Fruit fly (Drosophila melanogaster): Measurements from ENCODE around the gene Tsp39D.

Tsp39D gene

dm6 chr2L:21370886-21371285 lies 26.5 kb downstream of the Tsp39D start, which contains the start of gene CG8665 (continued):
- TF ChIP-seq Six4 (GFP tag; optimal IDR thresholded peaks at IDR 0.05) (no peak), D (optimal IDR thresholded peaks at IDR 0.05) (no peak), D (GFP tag; optimal IDR thresholded peaks at IDR 0.05) (no peak), CG16863 (GFP tag; optimal IDR thresholded peaks at IDR 0.05) (no peak), HHEX (GFP tag; optimal IDR thresholded peaks at IDR 0.05) (peak; percentile 47), CoRest (tag; optimal IDR thresholded peaks at IDR 0.05) (peak; percentile 56), Dip3 (GFP tag; optimal IDR thresholded peaks at IDR 0.05) (peak; percentile 38), ham (GFP tag; IDR thresholded peaks at IDR 0.05) (no peak), gro (GFP tag; optimal IDR thresholded peaks at IDR 0.05) (peak; percentile 67), CG43689 (GFP tag; IDR thresholded peaks at IDR 0.05) (no peak), Dfd (GFP tag; optimal IDR thresholded peaks at IDR 0.05) (no peak), prd (optimal IDR thresholded peaks at IDR 0.05) (no peak), prd (GFP tag; IDR thresholded peaks at IDR 0.05) (no peak), CG17612 (GFP tag; IDR thresholded peaks at IDR 0.05) (no peak), Sry-δ (GFP tag; optimal IDR thresholded peaks at IDR 0.05) (no peak), knrl (GFP tag; IDR thresholded peaks at IDR 0.05; ENCODE audit: partially characterized antibody) (no peak), CG6254 (GFP tag; optimal IDR thresholded peaks at IDR 0.05) (no peak), CG30403 (GFP tag; optimal IDR thresholded peaks at IDR 0.05) (peak; percentile 16), CG33213 (GFP tag; optimal IDR thresholded peaks at IDR 0.05) (no peak), CG15073 (GFP tag; optimal IDR thresholded peaks at IDR 0.05) (no peak), klu (GFP tag; IDR thresholded peaks at IDR 0.05) (no peak), nau (GFP tag; optimal IDR thresholded peaks at IDR 0.05) (no peak), yki (optimal IDR thresholded peaks at IDR 0.05) (no peak), CG4360 (GFP tag; IDR thresholded peaks at IDR 0.05) (no peak), ato (GFP tag; IDR thresholded peaks at IDR 0.05; ENCODE audit: partially characterized antibody) (no peak), Ptx1 (GFP tag; IDR thresholded peaks at IDR 0.05) (peak; percentile 48), ash1 (GFP tag; optimal IDR thresholded peaks at IDR 0.05) (no peak), CG12104 (GFP tag; optimal IDR thresholded peaks at IDR 0.05) (no peak), Bteb2 (GFP tag; optimal IDR thresholded peaks at IDR 0.05) (peak; percentile 5), CG4328 (GFP tag; optimal IDR thresholded peaks at IDR 0.05) (no peak), Taf1 (GFP tag; IDR thresholded peaks at IDR 0.05) (no peak), CG30431 (GFP tag; optimal IDR thresholded peaks at IDR 0.05) (no peak), CG14965 (GFP tag; optimal IDR thresholded peaks at IDR 0.05; ENCODE audit: borderline replicate concordance) (no peak), CG2202 (tag; optimal IDR thresholded peaks at IDR 0.05) (no peak), CG33557 (GFP tag; optimal IDR thresholded peaks at IDR 0.05) (no peak), CG2116 (GFP tag; optimal IDR thresholded peaks at IDR 0.05) (no peak), Ravus (GFP tag; IDR thresholded peaks at IDR 0.05) (no peak), da (GFP tag; optimal IDR thresholded peaks at IDR 0.05) (no peak), pfk (GFP tag; optimal IDR thresholded peaks at IDR 0.05) (no peak), Nf-YC (tag; optimal IDR thresholded peaks at IDR 0.05) (no peak), ase (GFP tag; IDR thresholded peaks at IDR 0.05) (no peak), lilli (GFP tag; optimal IDR thresholded peaks at IDR 0.05) (peak; percentile 65), az2 (GFP tag; optimal IDR thresholded peaks at IDR 0.05) (peak; percentile 31), CG9932 (GFP tag; IDR thresholded peaks at IDR 0.05) (no peak; the same call in 1 of the 2 replicates), CHES-1-like (GFP tag; optimal IDR thresholded peaks at IDR 0.05) (no peak), CG10209 (GFP tag; optimal IDR thresholded peaks at IDR 0.05) (peak; percentile 44), CG18011 (GFP tag; optimal IDR thresholded peaks at IDR 0.05) (no peak), stc (GFP tag; IDR thresholded peaks at IDR 0.05) (no peak), CG4424 (GFP tag; optimal IDR thresholded peaks at IDR 0.05) (no peak), corto (GFP tag; optimal IDR thresholded peaks at IDR 0.05) (no peak), HLH54F (GFP tag; optimal IDR thresholded peaks at IDR 0.05) (peak; percentile 4), mld (GFP tag; IDR thresholded peaks at IDR 0.05; ENCODE audit: partially characterized antibody) (no peak), Bgb (GFP tag; IDR thresholded peaks at IDR 0.05; ENCODE audit: partially characterized antibody) (no peak)

Data from whole organism, embryonic.